Fruit fly (Drosophila melanogaster) whole organism, embryonic: Measurements from ENCODE around the gene CG32413.

ENCODE experiments used
- Atf3 ChIP-seq: fragments of 200-800 bp; sonication (Bioruptor generic); optimal IDR thresholded peaks from 3 replicates; lab custom pipeline; 2016; ENCODE audit warnings: missing biosample characterization, missing genetic modification characterization
- Atf6 ChIP-seq: fragments of 200-800 bp; sonication (Bioruptor generic); IDR thresholded peaks from 2 replicates; pipeline ENCODE4 v1.3.6; 2022; ENCODE audit warnings: missing biosample characterization, missing genetic modification characterization
- Blimp-1 ChIP-seq: fragments of 200-800 bp; sonication (Bioruptor generic); optimal IDR thresholded peaks from 3 replicates; lab custom pipeline; 2018; ENCODE audit warnings: missing biosample characterization, missing genetic modification characterization, mild to moderate bottlenecking, moderate library complexity, missing genetic modification reagents
- CG10147 ChIP-seq: fragments of 200-800 bp; sonication (Bioruptor generic); optimal IDR thresholded peaks from 2 replicates; lab custom pipeline; 2019; ENCODE audit warnings: missing biosample characterization, mild to moderate bottlenecking, missing genetic modification characterization, moderate library complexity
- CG10321 ChIP-seq: fragments of 200-800 bp; sonication (Bioruptor generic); IDR thresholded peaks from 2 replicates; pipeline ENCODE4 v1.3.6; 2022; ENCODE audit warnings: missing biosample characterization, missing genetic modification characterization
- CG12219 ChIP-seq: fragments of 200-800 bp; sonication (Bioruptor generic); optimal IDR thresholded peaks from 3 replicates; lab custom pipeline; 2018; ENCODE audit warnings: missing biosample characterization, mild to moderate bottlenecking, missing genetic modification characterization
- CG12299 ChIP-seq: fragments of 200-800 bp; sonication (Bioruptor generic); optimal IDR thresholded peaks from 2 replicates; lab custom pipeline; 2018; ENCODE audit warnings: missing biosample characterization, mild to moderate bottlenecking, missing genetic modification characterization
- CG12659 ChIP-seq: fragments of 200-800 bp; sonication (Bioruptor generic); optimal IDR thresholded peaks from 3 replicates; lab custom pipeline; 2017; ENCODE audit warnings: mild to moderate bottlenecking, missing biosample characterization, missing genetic modification reagents, missing genetic modification characterization
- CG14014 ChIP-seq: fragments of 200-800 bp; sonication (Bioruptor generic); IDR thresholded peaks from 2 replicates; pipeline ENCODE4 v1.3.6; 2022; ENCODE audit warnings: missing biosample characterization, missing genetic modification characterization
- CG14860 ChIP-seq: fragments of 200-800 bp; sonication (Bioruptor generic); IDR thresholded peaks from 3 replicates; pipeline ENCODE4 v1.3.6; 2022; ENCODE audit warnings: missing biosample characterization, missing genetic modification characterization; ENCODE audit not compliant: partially characterized antibody
- CG15269 ChIP-seq: fragments of 200-800 bp; sonication (Bioruptor generic); optimal IDR thresholded peaks from 2 replicates; lab custom pipeline; 2018; ENCODE audit warnings: missing biosample characterization, mild to moderate bottlenecking, missing genetic modification characterization, moderate library complexity
- CG16779 ChIP-seq: fragments of 200-800 bp; sonication (Bioruptor generic); IDR thresholded peaks from 2 replicates; pipeline ENCODE4 v1.3.6; 2022; ENCODE audit warnings: missing biosample characterization, missing genetic modification characterization
- CG17361 ChIP-seq: fragments of 200-800 bp; sonication (Bioruptor generic); IDR thresholded peaks from 3 replicates; pipeline ENCODE4 v1.3.6; 2022; ENCODE audit warnings: missing biosample characterization, missing genetic modification characterization
- CG18619 ChIP-seq: fragments of 200-800 bp; sonication (Bioruptor generic); optimal IDR thresholded peaks from 3 replicates; lab custom pipeline; 2017; ENCODE audit warnings: missing biosample characterization, mild to moderate bottlenecking, missing genetic modification characterization
- CG3065 ChIP-seq: fragments of 200-800 bp; sonication (Bioruptor generic); optimal IDR thresholded peaks from 2 replicates; lab custom pipeline; 2016; ENCODE audit warnings: missing biosample characterization, missing genetic modification characterization
- CG31388 ChIP-seq: fragments of 200-800 bp; sonication (Bioruptor generic); optimal IDR thresholded peaks from 2 replicates; lab custom pipeline; 2016; ENCODE audit warnings: missing biosample characterization, missing genetic modification characterization
- CG34224 ChIP-seq: fragments of 200-800 bp; sonication (Bioruptor generic); IDR thresholded peaks from 3 replicates; pipeline ENCODE4 v1.3.6; 2022; ENCODE audit warnings: missing biosample characterization, missing genetic modification characterization; ENCODE audit not compliant: partially characterized antibody
- CG34422 ChIP-seq: fragments of 200-800 bp; sonication (Bioruptor generic); IDR thresholded peaks from 3 replicates; pipeline ENCODE4 v1.3.6; 2022; ENCODE audit warnings: missing biosample characterization, missing genetic modification characterization
- CG3847 ChIP-seq: fragments of 200-800 bp; sonication (Bioruptor generic); IDR thresholded peaks from 2 replicates; pipeline ENCODE4 v1.3.6; 2022; ENCODE audit warnings: missing biosample characterization, missing genetic modification characterization
- CG4617 ChIP-seq: fragments of 200-800 bp; sonication (Bioruptor generic); optimal IDR thresholded peaks from 3 replicates; lab custom pipeline; 2016; ENCODE audit warnings: missing biosample characterization, missing genetic modification characterization, borderline replicate concordance
- CG6813 ChIP-seq: fragments of 200-800 bp; sonication (Bioruptor generic); optimal IDR thresholded peaks from 2 replicates; lab custom pipeline; 2017; ENCODE audit warnings: missing biosample characterization, missing genetic modification characterization, mild to moderate bottlenecking, moderate library complexity, missing genetic modification reagents
- CG7556 ChIP-seq: fragments of 200-800 bp; sonication (Bioruptor generic); optimal IDR thresholded peaks from 2 replicates; lab custom pipeline; 2017; ENCODE audit warnings: missing biosample characterization, mild to moderate bottlenecking, missing genetic modification characterization
- CG7745 ChIP-seq: fragments of 200-800 bp; sonication (Bioruptor generic); optimal IDR thresholded peaks from 2 replicates; lab custom pipeline; 2018; ENCODE audit warnings: missing biosample characterization, mild to moderate bottlenecking, missing genetic modification characterization, moderate library complexity
- CG9876 ChIP-seq: fragments of 200-800 bp; sonication (Bioruptor generic); optimal IDR thresholded peaks from 2 replicates; lab custom pipeline; 2016; ENCODE audit warnings: missing biosample characterization, missing genetic modification characterization
- CHES-1-like ChIP-seq: fragments of 200-800 bp; sonication (Bioruptor generic); optimal IDR thresholded peaks from 2 replicates; lab custom pipeline; 2016; ENCODE audit warnings: missing biosample characterization, missing genetic modification characterization
- CkIIα-i1 ChIP-seq: fragments of 200-800 bp; sonication (Bioruptor generic); IDR thresholded peaks from 2 replicates; pipeline ENCODE4 v1.3.6; 2022; ENCODE audit warnings: missing biosample characterization, missing genetic modification characterization
- E2f1 ChIP-seq: fragments of 200-800 bp; sonication (Bioruptor generic); IDR thresholded peaks from 2 replicates; pipeline ENCODE4 v1.3.6; 2022; ENCODE audit warnings: missing biosample characterization, missing genetic modification characterization
- Elba2 ChIP-seq: fragments of 200-800 bp; sonication (Bioruptor generic); optimal IDR thresholded peaks from 3 replicates; lab custom pipeline; 2016; ENCODE audit warnings: missing biosample characterization, missing genetic modification characterization
- Fer2 ChIP-seq: fragments of 200-800 bp; sonication (Bioruptor generic); optimal IDR thresholded peaks from 2 replicates; lab custom pipeline; 2018; ENCODE audit warnings: missing biosample characterization, mild to moderate bottlenecking, missing genetic modification characterization, moderate library complexity
- Med ChIP-seq: fragments of 200-800 bp; sonication (Bioruptor generic); peaks from one replicate; lab custom pipeline; 2016; ENCODE audit warnings: missing biosample characterization, missing genetic modification characterization, mild to moderate bottlenecking, inconsistent platforms, moderate library complexity
- NC2β ChIP-seq: fragments of 200-800 bp; sonication (Bioruptor generic); optimal IDR thresholded peaks from 2 replicates; lab custom pipeline; 2016; ENCODE audit warnings: missing biosample characterization, missing genetic modification characterization
- NFAT ChIP-seq: fragments of 200-800 bp; sonication (Bioruptor generic); IDR thresholded peaks from 2 replicates; pipeline ENCODE4 v1.3.6; 2022; ENCODE audit warnings: missing biosample characterization, missing genetic modification characterization
- Opbp ChIP-seq: fragments of 200-800 bp; sonication (Bioruptor generic); IDR thresholded peaks from 3 replicates; pipeline ENCODE4 v1.3.6; 2022; ENCODE audit warnings: missing biosample characterization, missing genetic modification characterization; ENCODE audit not compliant: partially characterized antibody
- Scr ChIP-seq: fragments of 200-800 bp; sonication (Bioruptor generic); IDR thresholded peaks from 2 replicates; pipeline ENCODE4 v1.3.6; 2022; ENCODE audit warnings: missing biosample characterization, missing genetic modification characterization; ENCODE audit not compliant: partially characterized antibody
- Trl ChIP-seq, 3 experiments: fragments of >200 bp in 2 of 3; fragments of 200-800 bp in 1 of 3; sonication (Bioruptor generic) in 1 of 3; optimal IDR thresholded peaks; 2 replicates in 1 of 3; 3 replicates in 2 of 3; lab custom pipeline; 2016 to 2017; ENCODE audit warnings: missing biosample characterization in 1 of 3, missing genetic modification characterization in 1 of 3
- Usf ChIP-seq: fragments of 200-800 bp; sonication (Bioruptor generic); optimal IDR thresholded peaks from 2 replicates; lab custom pipeline; 2017; ENCODE audit warnings: missing genotype, missing biosample characterization, missing genetic modification characterization
- ara ChIP-seq: fragments of 200-800 bp; sonication (Bioruptor generic); IDR thresholded peaks from 2 replicates; pipeline ENCODE4 v1.3.6; 2022; ENCODE audit warnings: missing biosample characterization, missing genetic modification characterization
- cas ChIP-seq: fragments of 200-800 bp; sonication (Bioruptor generic); IDR thresholded peaks from 2 replicates; pipeline ENCODE4 v1.3.6; 2022; ENCODE audit warnings: missing biosample characterization, missing genetic modification characterization
- chm ChIP-seq: fragments of 200-800 bp; sonication (Bioruptor generic); IDR thresholded peaks from 2 replicates; pipeline ENCODE4 v1.3.6; 2022; ENCODE audit warnings: missing biosample characterization, missing genetic modification characterization
- chn ChIP-seq: fragments of 200-800 bp; sonication (Bioruptor generic); optimal IDR thresholded peaks from 2 replicates; lab custom pipeline; 2016; ENCODE audit warnings: missing biosample characterization, missing genetic modification characterization
- en ChIP-seq: fragments of 200-800 bp; sonication (Bioruptor generic); optimal IDR thresholded peaks from 2 replicates; lab custom pipeline; 2016; ENCODE audit warnings: missing biosample characterization, missing genetic modification characterization
- gfzf ChIP-seq: fragments of 200-800 bp; sonication (Bioruptor generic); optimal IDR thresholded peaks from 2 replicates; lab custom pipeline; 2016; ENCODE audit warnings: missing biosample characterization, mild to moderate bottlenecking, missing genetic modification characterization, moderate library complexity
- h ChIP-seq: fragments of >200 bp; optimal IDR thresholded peaks from 2 replicates; lab custom pipeline; 2017
- jumu ChIP-seq: fragments of 200-800 bp; sonication (Bioruptor generic); optimal IDR thresholded peaks from 3 replicates; lab custom pipeline; 2016; ENCODE audit warnings: missing biosample characterization, missing genetic modification characterization
- klu ChIP-seq: fragments of 200-800 bp; sonication (Bioruptor generic); IDR thresholded peaks from 2 replicates; pipeline ENCODE4 v1.3.6; 2022; ENCODE audit warnings: missing biosample characterization, missing genetic modification characterization
- maf-S ChIP-seq: fragments of 200-800 bp; sonication (Bioruptor generic); optimal IDR thresholded peaks from 2 replicates; lab custom pipeline; 2016; ENCODE audit warnings: missing biosample characterization, missing genetic modification characterization
- mirr ChIP-seq: fragments of 200-800 bp; sonication (Bioruptor generic); optimal IDR thresholded peaks from 3 replicates; lab custom pipeline; 2018; ENCODE audit warnings: missing biosample characterization, mild to moderate bottlenecking, missing genetic modification characterization
- pfk ChIP-seq: fragments of 200-800 bp; sonication (Bioruptor generic); optimal IDR thresholded peaks from 2 replicates; lab custom pipeline; 2018; ENCODE audit warnings: missing biosample characterization, mild to moderate bottlenecking, missing genetic modification characterization, moderate library complexity
- ssp ChIP-seq: fragments of 200-800 bp; sonication (Bioruptor generic); IDR thresholded peaks from 2 replicates; pipeline ENCODE4 v1.3.6; 2022; ENCODE audit warnings: missing biosample characterization, missing genetic modification characterization
- toy ChIP-seq: fragments of 200-800 bp; sonication (Bioruptor generic); IDR thresholded peaks from 2 replicates; pipeline ENCODE4 v1.3.6; 2022; ENCODE audit warnings: missing biosample characterization, missing genetic modification characterization

CG32413 gene

dm6 chr3L:5922005-5922685 lies 18.3 kb upstream of the CG32413 start, which contains the start of gene CG32407 (continued):
- TF ChIP-seq CG12219 (GFP tag; lab: Kevin White, UChicago) (no peak), gfzf (GFP tag; lab: Kevin White, UChicago) (no peak), NC2β (GFP tag; lab: Kevin White, UChicago) (no peak), h (lab: Kevin White, UChicago) (no peak), CG17361 (GFP tag; lab: Robert Waterston, UW) (no peak), Trl (optimal IDR thresholded peaks at IDR 0.05; lab: Kevin White, UChicago) (peak in 1 of 2 experiments; percentile 18), Trl (GFP tag; optimal IDR thresholded peaks at IDR 0.05; lab: Kevin White, UChicago) (no peak), Opbp (GFP tag; lab: Robert Waterston, UW) (0 out of 3 replicates have a peak, but pooled peaks have one; percentile 15), CG7556 (GFP tag; lab: Kevin White, UChicago) (no peak), toy (no peak), en (GFP tag; lab: Kevin White, UChicago) (no peak), CG9876 (GFP tag; lab: Kevin White, UChicago) (no peak), jumu (no peak), CG14014 (GFP tag; lab: Robert Waterston, UW) (no peak), Scr (GFP tag; lab: Robert Waterston, UW) (no peak), CG7745 (tag; lab: Kevin White, UChicago) (no peak), CG16779 (GFP tag; lab: Robert Waterston, UW) (no peak), Atf6 (GFP tag; lab: Robert Waterston, UW) (no peak), Fer2 (tag; lab: Kevin White, UChicago) (no peak), CG6813 (peak; percentile 2), chm (GFP tag; lab: Robert Waterston, UW) (no peak), ssp (GFP tag; lab: Robert Waterston, UW) (no peak), maf-S (no peak), Usf (GFP tag; lab: Kevin White, UChicago) (no peak), Atf3 (GFP tag; lab: Kevin White, UChicago) (no peak), CG10147 (GFP tag; lab: Kevin White, UChicago) (no peak), CG18619 (no peak), CG15269 (tag; lab: Kevin White, UChicago) (no peak), CG34224 (GFP tag; lab: Robert Waterston, UW) (no peak), CkIIα-i1 (GFP tag; lab: Robert Waterston, UW) (no peak), CHES-1-like (no peak), chn (GFP tag; lab: Kevin White, UChicago) (no peak), CG10321 (GFP tag; lab: Robert Waterston, UW) (no peak), E2f1 (0 out of 2 replicates have a peak, but pooled peaks have one; percentile 23), ara (no peak), Elba2 (GFP tag; lab: Kevin White, UChicago) (no peak), Blimp-1 (GFP tag; lab: Kevin White, UChicago) (no peak), cas (GFP tag; lab: Robert Waterston, UW) (no peak), mirr (GFP tag; lab: Kevin White, UChicago) (peak; percentile 53), CG4617 (GFP tag; lab: Kevin White, UChicago) (no peak), CG12659 (GFP tag; lab: Kevin White, UChicago) (no peak), pfk (GFP tag; lab: Kevin White, UChicago) (no peak), klu (GFP tag; lab: Robert Waterston, UW) (no peak), CG14860 (no peak), Med (peak; percentile 47), CG34422 (GFP tag; lab: Robert Waterston, UW) (no peak), CG3065 (no peak), CG31388 (GFP tag; lab: Kevin White, UChicago) (no peak), NFAT (GFP tag; lab: Robert Waterston, UW) (no peak), CG3847 (no peak), CG12299 (tag; lab: Kevin White, UChicago) (no peak)
